Fruit fly (Drosophila melanogaster) whole organism, embryonic: ENCODE data around the gene rictor.
A peak's percentile ranks its signal among the peaks of the same experiment; 100 is the strongest.

ENCODE experiments used
- B-H2 ChIP-seq: fragments of 200-800 bp; sonication (Bioruptor generic); optimal IDR thresholded peaks from 2 replicates; lab custom pipeline; 2018; ENCODE audit warnings: missing biosample characterization, mild to moderate bottlenecking, missing genetic modification characterization
- Blimp-1 ChIP-seq: fragments of 200-800 bp; sonication (Bioruptor generic); optimal IDR thresholded peaks from 3 replicates; lab custom pipeline; 2018; ENCODE audit warnings: missing biosample characterization, missing genetic modification characterization, mild to moderate bottlenecking, moderate library complexity, missing genetic modification reagents
- CG10431 ChIP-seq: fragments of 200-800 bp; sonication (Bioruptor generic); optimal IDR thresholded peaks from 3 replicates; lab custom pipeline; 2018; ENCODE audit warnings: missing biosample characterization, mild to moderate bottlenecking, missing genetic modification characterization
- CG12071 ChIP-seq: fragments of 200-800 bp; sonication (Bioruptor generic); optimal IDR thresholded peaks from 3 replicates; lab custom pipeline; 2018; ENCODE audit warnings: missing biosample characterization, mild to moderate bottlenecking, missing genetic modification characterization
- CG14710 ChIP-seq: fragments of 200-800 bp; sonication (Bioruptor generic); optimal IDR thresholded peaks from 3 replicates; lab custom pipeline; 2019; ENCODE audit warnings: missing biosample characterization, mild to moderate bottlenecking, missing genetic modification characterization, moderate library complexity
- CG14860 ChIP-seq: fragments of 200-800 bp; sonication (Bioruptor generic); IDR thresholded peaks from 3 replicates; pipeline ENCODE4 v1.3.6; 2022; ENCODE audit warnings: missing biosample characterization, missing genetic modification characterization; ENCODE audit not compliant: partially characterized antibody
- CG17829 ChIP-seq: fragments of 200-800 bp; optimal IDR thresholded peaks from 2 replicates; lab custom pipeline; 2019; ENCODE audit warnings: missing biosample characterization, mild to moderate bottlenecking, missing genetic modification characterization, moderate library complexity
- CG1832 ChIP-seq: fragments of 200-800 bp; sonication (Bioruptor generic); optimal IDR thresholded peaks from 2 replicates; lab custom pipeline; 2017; ENCODE audit warnings: missing biosample characterization, mild to moderate bottlenecking, missing genetic modification characterization, inconsistent platforms
- CG18599 ChIP-seq: fragments of 200-800 bp; sonication (Bioruptor generic); optimal IDR thresholded peaks from 3 replicates; lab custom pipeline; 2017; ENCODE audit warnings: missing biosample characterization, missing genetic modification characterization, mild to moderate bottlenecking, moderate library complexity, missing genetic modification reagents
- CG2199 ChIP-seq: fragments of 200-800 bp; sonication (Bioruptor generic); IDR thresholded peaks from 3 replicates; pipeline ENCODE4 v1.3.6; 2022; ENCODE audit warnings: missing biosample characterization, missing genetic modification characterization
- CG2202 ChIP-seq: fragments of 200-800 bp; sonication (Bioruptor generic); optimal IDR thresholded peaks from 2 replicates; lab custom pipeline; 2018; ENCODE audit warnings: missing biosample characterization, mild to moderate bottlenecking, missing genetic modification characterization
- CG3995 ChIP-seq: fragments of 200-800 bp; sonication (Bioruptor generic); optimal IDR thresholded peaks from 3 replicates; lab custom pipeline; 2016; ENCODE audit warnings: missing biosample characterization, missing genetic modification characterization
- CG4730 ChIP-seq: fragments of 200-800 bp; sonication (Bioruptor generic); IDR thresholded peaks from 2 replicates; pipeline ENCODE4 v1.3.6; 2022; ENCODE audit warnings: missing biosample characterization, missing genetic modification characterization
- CG7963 ChIP-seq: fragments of 200-800 bp; sonication (Bioruptor generic); IDR thresholded peaks from 3 replicates; pipeline ENCODE4 v1.3.6; 2022; ENCODE audit warnings: missing biosample characterization, missing genetic modification characterization; ENCODE audit not compliant: partially characterized antibody
- CHES-1-like ChIP-seq: fragments of 200-800 bp; sonication (Bioruptor generic); optimal IDR thresholded peaks from 2 replicates; lab custom pipeline; 2016; ENCODE audit warnings: missing biosample characterization, missing genetic modification characterization
- Fer1 ChIP-seq: fragments of 200-800 bp; sonication (Bioruptor generic); optimal IDR thresholded peaks from 2 replicates; lab custom pipeline; 2017; ENCODE audit warnings: missing biosample characterization, mild to moderate bottlenecking, missing genetic modification characterization
- HLH54F ChIP-seq: fragments of 200-800 bp; sonication (Bioruptor generic); optimal IDR thresholded peaks from 3 replicates; lab custom pipeline; 2016; ENCODE audit warnings: missing biosample characterization, missing genetic modification characterization
- HLHmδ ChIP-seq: fragments of 200-800 bp; sonication (Bioruptor generic); optimal IDR thresholded peaks from 2 replicates; lab custom pipeline; 2018; ENCODE audit warnings: missing biosample characterization, mild to moderate bottlenecking, missing genetic modification characterization, moderate library complexity
- Jarid2 ChIP-seq: fragments of 200-800 bp; sonication (Bioruptor generic); optimal IDR thresholded peaks from 3 replicates; lab custom pipeline; 2017; ENCODE audit warnings: mild to moderate bottlenecking, missing biosample characterization, missing genetic modification reagents, missing genetic modification characterization
- Med ChIP-seq: fragments of 200-800 bp; sonication (Bioruptor generic); peaks from one replicate; lab custom pipeline; 2016; ENCODE audit warnings: missing biosample characterization, missing genetic modification characterization, mild to moderate bottlenecking, inconsistent platforms, moderate library complexity
- NFAT ChIP-seq: fragments of 200-800 bp; sonication (Bioruptor generic); IDR thresholded peaks from 2 replicates; pipeline ENCODE4 v1.3.6; 2022; ENCODE audit warnings: missing biosample characterization, missing genetic modification characterization
- Optix ChIP-seq: fragments of 200-800 bp; sonication (Bioruptor generic); IDR thresholded peaks from 3 replicates; pipeline ENCODE4 v1.3.6; 2022; ENCODE audit warnings: missing biosample characterization, missing genetic modification characterization
- ara ChIP-seq: fragments of 200-800 bp; sonication (Bioruptor generic); IDR thresholded peaks from 2 replicates; pipeline ENCODE4 v1.3.6; 2022; ENCODE audit warnings: missing biosample characterization, missing genetic modification characterization
- bbx ChIP-seq: fragments of 200-800 bp; sonication (Bioruptor generic); IDR thresholded peaks from 2 replicates; pipeline ENCODE4 v1.3.6; 2022; ENCODE audit warnings: missing biosample characterization, missing genetic modification characterization; ENCODE audit not compliant: partially characterized antibody
- chn ChIP-seq: fragments of 200-800 bp; sonication (Bioruptor generic); optimal IDR thresholded peaks from 2 replicates; lab custom pipeline; 2016; ENCODE audit warnings: missing biosample characterization, missing genetic modification characterization
- exex ChIP-seq: fragments of 200-800 bp; sonication (Bioruptor generic); optimal IDR thresholded peaks from 4 replicates; lab custom pipeline; 2018; ENCODE audit warnings: missing biosample characterization, mild to moderate bottlenecking, missing genetic modification characterization, moderate library complexity
- grn ChIP-seq: fragments of 200-800 bp; sonication (Bioruptor generic); optimal IDR thresholded peaks from 3 replicates; lab custom pipeline; 2017; ENCODE audit warnings: missing biosample characterization, missing genetic modification characterization
- klu ChIP-seq: fragments of 200-800 bp; sonication (Bioruptor generic); IDR thresholded peaks from 2 replicates; pipeline ENCODE4 v1.3.6; 2022; ENCODE audit warnings: missing biosample characterization, missing genetic modification characterization
- lab ChIP-seq: fragments of 200-800 bp; sonication (Bioruptor generic); optimal IDR thresholded peaks from 3 replicates; lab custom pipeline; 2017; ENCODE audit warnings: missing biosample characterization, missing genetic modification characterization, mild to moderate bottlenecking, moderate library complexity, missing genetic modification reagents
- luna ChIP-seq: fragments of 200-800 bp; sonication (Bioruptor generic); optimal IDR thresholded peaks from 2 replicates; lab custom pipeline; 2016; ENCODE audit warnings: missing biosample characterization, missing genetic modification characterization
- mam ChIP-seq: fragments of 200-800 bp; sonication (Bioruptor generic); optimal IDR thresholded peaks from 3 replicates; lab custom pipeline; 2016; ENCODE audit warnings: missing biosample characterization, missing genetic modification characterization
- mirr ChIP-seq: fragments of 200-800 bp; sonication (Bioruptor generic); optimal IDR thresholded peaks from 3 replicates; lab custom pipeline; 2018; ENCODE audit warnings: missing biosample characterization, mild to moderate bottlenecking, missing genetic modification characterization
- nom ChIP-seq: fragments of 200-800 bp; sonication (Bioruptor generic); optimal IDR thresholded peaks from 2 replicates; lab custom pipeline; 2017; ENCODE audit warnings: missing biosample characterization, missing genetic modification characterization, mild to moderate bottlenecking, moderate library complexity, missing genetic modification reagents
- odd ChIP-seq: fragments of 200-800 bp; sonication (Bioruptor generic); optimal IDR thresholded peaks from 2 replicates; lab custom pipeline; 2017; ENCODE audit warnings: missing biosample characterization, mild to moderate bottlenecking, missing genetic modification characterization
- vnd ChIP-seq: fragments of 200-800 bp; sonication (Bioruptor generic); IDR thresholded peaks from 3 replicates; pipeline ENCODE4 v1.3.6; 2022; ENCODE audit warnings: missing biosample characterization, missing genetic modification characterization; ENCODE audit not compliant: partially characterized antibody
- vvl ChIP-seq: fragments of 200-800 bp; sonication (Bioruptor generic); IDR thresholded peaks from 2 replicates; pipeline ENCODE4 v1.3.6; 2022; ENCODE audit warnings: missing biosample characterization, missing genetic modification characterization
- zen ChIP-seq: fragments of 200-800 bp; sonication (Bioruptor generic); optimal IDR thresholded peaks from 3 replicates; lab custom pipeline; 2018; ENCODE audit warnings: missing biosample characterization, mild to moderate bottlenecking, missing genetic modification characterization, moderate library complexity

Gene rictor

dm6 chrX:19220415-19220814 lies 40.6 kb downstream of the rictor start, which contains the start of gene CG7884 (continued):
- 0 out of 3 replicates have a peak, but pooled peaks have one; percentile 53 for TF ChIP-seq CG2199 (GFP tag; lab: Robert Waterston, UW)
- TF ChIP-seq HLHmδ (GFP tag; lab: Kevin White, UChicago): peak; percentile 27
- 0 out of 3 replicates have a peak, but pooled peaks have one; percentile 11 for TF ChIP-seq CG14860 (GFP tag; lab: Robert Waterston, UW)
- TF ChIP-seq Blimp-1 (GFP tag; lab: Kevin White, UChicago): peak; percentile 14
- TF ChIP-seq ara (GFP tag; lab: Robert Waterston, UW): 0 out of 2 replicates have a peak, but pooled peaks have one; percentile 14
- TF ChIP-seq bbx (GFP tag; lab: Robert Waterston, UW): no peak
- no peak for TF ChIP-seq CG4730
- peak; percentile 24 for TF ChIP-seq nom (GFP tag; lab: Kevin White, UChicago)
- TF ChIP-seq klu (GFP tag; lab: Robert Waterston, UW): no peak
- peak; percentile 39 for TF ChIP-seq Med
- peak; percentile 19; the same call in 1 of the 2 replicates for TF ChIP-seq vvl
- 0 out of 3 replicates have a peak, but pooled peaks have one; percentile 5 for TF ChIP-seq CG7963
- TF ChIP-seq CG2202 (tag; lab: Kevin White, UChicago): no peak
- TF ChIP-seq Jarid2 (GFP tag; lab: Kevin White, UChicago): peak; percentile 64
- TF ChIP-seq grn (GFP tag; lab: Kevin White, UChicago): peak; percentile 49
- peak; percentile 7 for TF ChIP-seq CG17829 (tag; lab: Kevin White, UChicago)
- TF ChIP-seq Optix: 0 out of 3 replicates have a peak, but pooled peaks have one; percentile 12

- TF ChIP-seq exex: peak; percentile 98
- TF ChIP-seq CG3995 (GFP tag; lab: Kevin White, UChicago): peak; percentile 14
- peak; percentile 39 for TF ChIP-seq CG18599 (GFP tag; lab: Kevin White, UChicago)
- peak; percentile 66 for TF ChIP-seq lab (GFP tag; lab: Kevin White, UChicago)
- TF ChIP-seq chn (GFP tag; lab: Kevin White, UChicago): no peak
- no peak for TF ChIP-seq CG14710 (tag; lab: Kevin White, UChicago)
- no peak for TF ChIP-seq HLH54F (GFP tag; lab: Kevin White, UChicago)
- TF ChIP-seq Fer1: no peak
- no peak for TF ChIP-seq B-H2
- peak; percentile 16 for TF ChIP-seq mirr (GFP tag; lab: Kevin White, UChicago)
- TF ChIP-seq mam (GFP tag; lab: Kevin White, UChicago): no peak
- TF ChIP-seq odd (GFP tag; lab: Kevin White, UChicago): no peak
- TF ChIP-seq grn (GFP tag; lab: Kevin White, UChicago): peak; percentile 77
These were observed 44.4 kb downstream of the rictor start for dm6 chrX:19216671-19217070.

dm6 chrX:19215215-19215614 lies 45.8 kb downstream of the rictor start, which contains the start of gene Muc18B:
Gene Muc18B (plus strand): TSS chrX:19215515.
- TF ChIP-seq CHES-1-like (GFP tag; lab: Kevin White, UChicago) (no peak), CG12071 (GFP tag; lab: Kevin White, UChicago) (no peak), luna (GFP tag; lab: Kevin White, UChicago) (no peak), CG10431 (GFP tag; lab: Kevin White, UChicago) (no peak), grn (GFP tag; lab: Kevin White, UChicago) (peak; percentile 38), NFAT (no peak), zen (tag; lab: Kevin White, UChicago) (no peak), exex (peak; percentile 34), CG1832 (GFP tag; lab: Kevin White, UChicago) (no peak), vnd (GFP tag; lab: Robert Waterston, UW) (no peak)
